Worm (Caenorhabditis elegans): ENCODE measurements around the gene nas-31.
A peak's percentile ranks its signal among the peaks of the same experiment; 100 is the strongest.

The nas-31 gene

ce11 chrV:10954334-10954733 lies 32.7 kb upstream of the nas-31 start, which contains the start of gene clec-221:
Gene clec-221 (minus strand): TSS chrV:10954434.
- TF ChIP-seq nhr-76 (tag; optimal IDR thresholded peaks at IDR 0.05) (no peak), M03D4.4 (tag; optimal IDR thresholded peaks at IDR 0.05) (no peak), ces-1 (GFP tag; optimal IDR thresholded peaks at IDR 0.05) (no peak), ceh-83 (GFP tag; optimal IDR thresholded peaks at IDR 0.05) (no peak), nhr-12 (tag; optimal IDR thresholded peaks at IDR 0.05) (no peak), ham-2 (GFP tag; optimal IDR thresholded peaks at IDR 0.05) (no peak), lsy-2 (tag; optimal IDR thresholded peaks at IDR 0.05) (no peak), drap-1 (GFP tag; optimal IDR thresholded peaks at IDR 0.05) (no peak), unc-62 (GFP tag; optimal IDR thresholded peaks at IDR 0.05) (no peak), mep-1 (tag; optimal IDR thresholded peaks at IDR 0.05) (no peak), nhr-237 (tag; optimal IDR thresholded peaks at IDR 0.05) (no peak), sem-2 (GFP tag; optimal IDR thresholded peaks at IDR 0.05) (no peak), hlh-1 (tag; optimal IDR thresholded peaks at IDR 0.05) (no peak), ceh-43 (GFP tag; optimal IDR thresholded peaks at IDR 0.05) (no peak), tbx-8 (GFP tag; optimal IDR thresholded peaks at IDR 0.05) (no peak), unc-120 (tag; optimal IDR thresholded peaks at IDR 0.05; ENCODE audit: poor library complexity, severe bottlenecking) (no peak), elt-3 (tag; optimal IDR thresholded peaks at IDR 0.05) (no peak), nhr-28 (tag; optimal IDR thresholded peaks at IDR 0.05) (no peak), snpc-4 (tag; optimal IDR thresholded peaks at IDR 0.05) (no peak), flh-1 (GFP tag; optimal IDR thresholded peaks at IDR 0.05) (no peak)

ce11 chrV:10953471-10954155 lies 32.0 kb upstream of the nas-31 start:
- TF ChIP-seq nhr-28 (tag; optimal IDR thresholded peaks at IDR 0.05): no peak
- TF ChIP-seq hlh-1 (tag; optimal IDR thresholded peaks at IDR 0.05): no peak
- TF ChIP-seq ham-2 (GFP tag; optimal IDR thresholded peaks at IDR 0.05): no peak

ce11 chrV:10951655-10952278 lies 30.1 kb upstream of the nas-31 start, which contains the start of gene F17C11.4:
Gene F17C11.4 (plus strand): TSS chrV:10951860.
- no peak for TF ChIP-seq elt-1 (tag; optimal IDR thresholded peaks at IDR 0.05; ENCODE audit: borderline replicate concordance, insufficient read depth)
- no peak for TF ChIP-seq lin-13 (tag; optimal IDR thresholded peaks at IDR 0.05)
- TF ChIP-seq ceh-43 (GFP tag; optimal IDR thresholded peaks at IDR 0.05): no peak
- peak; percentile 14 for TF ChIP-seq unc-120 (tag; optimal IDR thresholded peaks at IDR 0.05; ENCODE audit: poor library complexity, severe bottlenecking)
- peak; percentile 6 for TF ChIP-seq ces-1 (GFP tag; optimal IDR thresholded peaks at IDR 0.05)
- TF ChIP-seq nhr-12 (tag; optimal IDR thresholded peaks at IDR 0.05): no peak
- no peak for TF ChIP-seq M03D4.4 (tag; optimal IDR thresholded peaks at IDR 0.05)

ce11 chrV:10949511-10949910 lies 27.9 kb upstream of the nas-31 start, which contains the start of gene col-153:
Gene col-153 (plus strand): TSS chrV:10949811.
- no peak for TF ChIP-seq cnd-1 (tag; optimal IDR thresholded peaks at IDR 0.05)
- TF ChIP-seq elt-1 (tag; optimal IDR thresholded peaks at IDR 0.05; ENCODE audit: borderline replicate concordance, insufficient read depth): no peak
- no peak for TF ChIP-seq ceh-83 (GFP tag; optimal IDR thresholded peaks at IDR 0.05)
- no peak for TF ChIP-seq bed-3 (GFP tag; optimal IDR thresholded peaks at IDR 0.05)
- no peak for TF ChIP-seq elt-3 (tag; optimal IDR thresholded peaks at IDR 0.05)
- no peak for TF ChIP-seq unc-62 (GFP tag; optimal IDR thresholded peaks at IDR 0.05)
- TF ChIP-seq ces-1 (GFP tag; optimal IDR thresholded peaks at IDR 0.05): no peak
- no peak for TF ChIP-seq unc-39 (tag; optimal IDR thresholded peaks at IDR 0.05)
- TF ChIP-seq ztf-11 (tag; optimal IDR thresholded peaks at IDR 0.05): no peak
- TF ChIP-seq nhr-2 (tag; optimal IDR thresholded peaks at IDR 0.05): no peak
- no peak for TF ChIP-seq lin-13 (tag; optimal IDR thresholded peaks at IDR 0.05)
- no peak for TF ChIP-seq snpc-4 (tag; optimal IDR thresholded peaks at IDR 0.05)
- no peak for TF ChIP-seq M03D4.4 (tag; optimal IDR thresholded peaks at IDR 0.05)
- no peak for TF ChIP-seq blmp-1 (tag; optimal IDR thresholded peaks at IDR 0.05)
- TF ChIP-seq nhr-76 (tag; optimal IDR thresholded peaks at IDR 0.05): no peak
- TF ChIP-seq ceh-43 (GFP tag; optimal IDR thresholded peaks at IDR 0.05): no peak
- no peak for TF ChIP-seq unc-120 (tag; optimal IDR thresholded peaks at IDR 0.05; ENCODE audit: poor library complexity, severe bottlenecking)

ce11 chrV:10947930-10948329 lies 26.3 kb upstream of the nas-31 start, which contains the start of gene F17C11.2:
Gene F17C11.2 (plus strand): TSS chrV:10948230.
- no peak for TF ChIP-seq nhr-28 (tag; optimal IDR thresholded peaks at IDR 0.05)
- TF ChIP-seq unc-120 (tag; optimal IDR thresholded peaks at IDR 0.05; ENCODE audit: poor library complexity, severe bottlenecking): no peak
- no peak for TF ChIP-seq ham-2 (GFP tag; optimal IDR thresholded peaks at IDR 0.05)
- TF ChIP-seq elt-1 (tag; optimal IDR thresholded peaks at IDR 0.05; ENCODE audit: borderline replicate concordance, insufficient read depth): no peak
- TF ChIP-seq sem-2 (GFP tag; optimal IDR thresholded peaks at IDR 0.05): no peak
- no peak for TF ChIP-seq ceh-43 (GFP tag; optimal IDR thresholded peaks at IDR 0.05)
- no peak for TF ChIP-seq unc-39 (tag; optimal IDR thresholded peaks at IDR 0.05)
- no peak for TF ChIP-seq nhr-12 (tag; optimal IDR thresholded peaks at IDR 0.05)
- TF ChIP-seq hlh-1 (tag; optimal IDR thresholded peaks at IDR 0.05): no peak
- TF ChIP-seq mls-2 (tag; optimal IDR thresholded peaks at IDR 0.05): no peak
- TF ChIP-seq tbx-8 (GFP tag; optimal IDR thresholded peaks at IDR 0.05): no peak
- no peak for TF ChIP-seq lsy-2 (tag; optimal IDR thresholded peaks at IDR 0.05)
- no peak for TF ChIP-seq sptf-1 (tag; optimal IDR thresholded peaks at IDR 0.05)
